Worm (Caenorhabditis elegans) whole organism, L2 larva: Measurements from ENCODE around the gene tbx-43.
A peak's percentile ranks its signal among the peaks of the same experiment; 100 is the strongest.

Experiments
- C34F6.9 ChIP-seq: fragments of 150-350 bp; optimal IDR thresholded peaks from 2 replicates; lab custom pipeline; 2014; ENCODE audit warnings: missing biosample characterization, missing genetic modification characterization
- F13H6.1 ChIP-seq: sonication (generic microtip); optimal IDR thresholded peaks from 2 replicates; lab custom pipeline; 2016; ENCODE audit warnings: missing genetic modification characterization, missing compliant biosample characterization
- R02D3.7 ChIP-seq: fragments of 150-350 bp; optimal IDR thresholded peaks from 2 replicates; lab custom pipeline; 2014; ENCODE audit warnings: missing biosample characterization, missing genetic modification characterization
- Y55F3AM.14 ChIP-seq: fragments of 200-800 bp; sonication (Bioruptor generic); optimal IDR thresholded peaks from 2 replicates; lab custom pipeline; 2018; ENCODE audit warnings: mild to moderate bottlenecking, missing genetic modification characterization, missing compliant biosample characterization
- ZK546.5 ChIP-seq: sonication (generic microtip); optimal IDR thresholded peaks from 2 replicates; lab custom pipeline; 2017; ENCODE audit warnings: missing biosample characterization, missing genetic modification characterization
- alr-1 ChIP-seq: fragments of 150-350 bp; optimal IDR thresholded peaks from 2 replicates; lab custom pipeline; 2014; ENCODE audit warnings: missing biosample characterization, missing genetic modification characterization
- aly-2 ChIP-seq: fragments of 150-350 bp; optimal IDR thresholded peaks from 2 replicates; lab custom pipeline; 2014; ENCODE audit warnings: missing biosample characterization, missing genetic modification characterization
- ama-1 ChIP-seq: fragments of 150-350 bp; optimal IDR thresholded peaks from 2 replicates; lab custom pipeline; 2018; ENCODE audit warnings: inconsistent platforms
- blmp-1 ChIP-seq: sonication (generic microtip); optimal IDR thresholded peaks from 2 replicates; lab custom pipeline; 2017; ENCODE audit warnings: missing genetic modification characterization, mild to moderate bottlenecking, missing compliant biosample characterization, antibody characterized with exemption, moderate library complexity; ENCODE audit not compliant: insufficient read depth
- ceh-16 ChIP-seq: fragments of 150-350 bp; optimal IDR thresholded peaks from 2 replicates; lab custom pipeline; 2014; ENCODE audit warnings: missing biosample characterization, missing genetic modification characterization
- ceh-82 ChIP-seq: fragments of 150-350 bp; optimal IDR thresholded peaks from 2 replicates; lab custom pipeline; 2014; ENCODE audit warnings: missing biosample characterization, missing genetic modification characterization
- crh-2 ChIP-seq: sonication (generic microtip); optimal IDR thresholded peaks from 2 replicates; lab custom pipeline; 2017; ENCODE audit warnings: missing biosample characterization, missing genetic modification characterization
- dmd-4 ChIP-seq: sonication (generic microtip); optimal IDR thresholded peaks from 2 replicates; lab custom pipeline; 2017; ENCODE audit warnings: missing biosample characterization, missing genetic modification characterization
- egl-27 ChIP-seq: sonication (generic microtip); optimal IDR thresholded peaks from 3 replicates; lab custom pipeline; 2017; ENCODE audit warnings: missing biosample characterization, missing genetic modification reagents, missing genetic modification characterization
- elt-1 ChIP-seq: fragments of 150-350 bp; optimal IDR thresholded peaks from 2 replicates; lab custom pipeline; 2014; ENCODE audit warnings: missing biosample characterization, missing genetic modification characterization
- elt-3 ChIP-seq: sonication (generic microtip); optimal IDR thresholded peaks from 2 replicates; lab custom pipeline; 2017; ENCODE audit warnings: missing biosample characterization, missing genetic modification characterization
- fos-1 ChIP-seq: fragments of 150-350 bp; optimal IDR thresholded peaks from 2 replicates; lab custom pipeline; 2014; ENCODE audit warnings: missing biosample characterization, missing genetic modification characterization
- gmeb-1 ChIP-seq: fragments of 150-350 bp; optimal IDR thresholded peaks from 2 replicates; lab custom pipeline; 2014; ENCODE audit warnings: missing biosample characterization, missing genetic modification characterization
- lin-11 ChIP-seq: fragments of 150-350 bp; sonication (generic microtip); optimal IDR thresholded peaks from 2 replicates; lab custom pipeline; 2014; ENCODE audit warnings: missing biosample characterization, missing genetic modification characterization, inconsistent platforms, mixed read lengths
- lin-13 ChIP-seq: fragments of 150-350 bp; optimal IDR thresholded peaks from 2 replicates; lab custom pipeline; 2014; ENCODE audit warnings: missing biosample characterization, missing genetic modification reagents, missing genetic modification characterization
- lin-39 ChIP-seq: fragments of 150-350 bp; optimal IDR thresholded peaks from 2 replicates; lab custom pipeline; 2014; ENCODE audit warnings: missing biosample characterization, missing genetic modification reagents, missing genetic modification characterization
- lsy-2 ChIP-seq, 2 experiments: fragments of 150-350 bp in 1 of 2; sonication (generic microtip) in 1 of 2; optimal IDR thresholded peaks; 2 replicates each; lab custom pipeline; 2014 to 2017; ENCODE audit warnings: missing biosample characterization in 2 of 2, missing genetic modification characterization in 2 of 2
- mab-5 ChIP-seq: fragments of 150-350 bp; optimal IDR thresholded peaks from 2 replicates; lab custom pipeline; 2014; ENCODE audit warnings: missing biosample characterization, missing genetic modification characterization
- mdl-1 ChIP-seq, 2 experiments: fragments of 150-350 bp in 1 of 2; sonication (generic microtip) in 1 of 2; optimal IDR thresholded peaks; 2 replicates each; lab custom pipeline; 2017; ENCODE audit warnings: missing biosample characterization in 2 of 2, missing genetic modification characterization in 2 of 2
- nhr-10 ChIP-seq: sonication (generic microtip); optimal IDR thresholded peaks from 2 replicates; lab custom pipeline; 2017; ENCODE audit warnings: missing biosample characterization, missing genetic modification characterization
- nhr-11 ChIP-seq: fragments of 150-350 bp; optimal IDR thresholded peaks from 2 replicates; lab custom pipeline; 2014; ENCODE audit warnings: missing biosample characterization, missing genetic modification characterization
- nhr-12 ChIP-seq: fragments of 150-350 bp; optimal IDR thresholded peaks from 2 replicates; lab custom pipeline; 2014; ENCODE audit warnings: missing biosample characterization, missing genetic modification characterization
- nhr-129 ChIP-seq: fragments of 150-350 bp; optimal IDR thresholded peaks from 2 replicates; lab custom pipeline; 2014; ENCODE audit warnings: missing biosample characterization, missing genetic modification characterization
- nhr-21 ChIP-seq: fragments of 150-350 bp; optimal IDR thresholded peaks from 2 replicates; lab custom pipeline; 2014; ENCODE audit warnings: missing biosample characterization, missing genetic modification characterization
- nhr-23 ChIP-seq: fragments of 150-350 bp; optimal IDR thresholded peaks from 2 replicates; lab custom pipeline; 2014; ENCODE audit warnings: missing biosample characterization, missing genetic modification reagents, missing genetic modification characterization
- nhr-237 ChIP-seq: fragments of 150-350 bp; optimal IDR thresholded peaks from 2 replicates; lab custom pipeline; 2014; ENCODE audit warnings: missing biosample characterization, missing genetic modification characterization
- nhr-25 ChIP-seq: fragments of 150-350 bp; sonication (generic microtip); optimal IDR thresholded peaks from 3 replicates; lab custom pipeline; 2014; ENCODE audit warnings: missing biosample characterization, missing genetic modification characterization
- nhr-77 ChIP-seq: fragments of 150-350 bp; optimal IDR thresholded peaks from 2 replicates; lab custom pipeline; 2014; ENCODE audit warnings: missing biosample characterization, missing genetic modification characterization
- peb-1 ChIP-seq: fragments of 150-350 bp; optimal IDR thresholded peaks from 2 replicates; lab custom pipeline; 2014; ENCODE audit warnings: missing biosample characterization, missing genetic modification characterization
- sem-4 ChIP-seq: fragments of 150-350 bp; optimal IDR thresholded peaks from 2 replicates; lab custom pipeline; 2014; ENCODE audit warnings: missing biosample characterization, missing genetic modification reagents, missing genetic modification characterization
- skn-1 ChIP-seq: sonication (generic microtip); optimal IDR thresholded peaks from 2 replicates; lab custom pipeline; 2017; ENCODE audit warnings: missing biosample characterization, missing genetic modification characterization
- sma-3 ChIP-seq: sonication (generic microtip); optimal IDR thresholded peaks from 2 replicates; lab custom pipeline; 2016; ENCODE audit warnings: missing genetic modification reagents, missing genetic modification characterization, missing compliant biosample characterization
- sma-9 ChIP-seq, 2 experiments: fragments of 150-350 bp in 1 of 2; sonication (generic microtip) in 1 of 2; optimal IDR thresholded peaks; 2 replicates each; lab custom pipeline; 2014 to 2016; ENCODE audit warnings: missing genetic modification characterization in 2 of 2, mild to moderate bottlenecking in 1 of 2, missing biosample characterization in 1 of 2, missing compliant biosample characterization in 1 of 2, missing genetic modification reagents in 1 of 2, moderate library complexity in 1 of 2
- snpc-4 ChIP-seq: fragments of 150-350 bp; optimal IDR thresholded peaks from 2 replicates; lab custom pipeline; 2014; ENCODE audit warnings: missing biosample characterization, missing genetic modification characterization
- unc-39 ChIP-seq: fragments of 150-350 bp; optimal IDR thresholded peaks from 2 replicates; lab custom pipeline; 2014; ENCODE audit warnings: missing biosample characterization, missing genetic modification characterization
- unc-55 ChIP-seq: fragments of 150-350 bp; sonication (generic microtip); optimal IDR thresholded peaks from 3 replicates; lab custom pipeline; 2014; ENCODE audit warnings: missing biosample characterization, missing genetic modification reagents, missing genetic modification characterization
- unc-62 ChIP-seq: fragments of 150-350 bp; optimal IDR thresholded peaks from 2 replicates; lab custom pipeline; 2014; ENCODE audit warnings: missing biosample characterization, missing genetic modification reagents, missing genetic modification characterization
- zag-1 ChIP-seq: fragments of 150-350 bp; optimal IDR thresholded peaks from 2 replicates; lab custom pipeline; 2014; ENCODE audit warnings: missing biosample characterization, missing genetic modification characterization
- ztf-1 ChIP-seq: fragments of 200-800 bp; sonication (Bioruptor generic); conservative IDR thresholded peaks from 2 replicates; pipeline ENCODE4 v1.3.6; 2022; ENCODE audit warnings: missing genetic modification characterization, missing compliant biosample characterization
- ztf-4 ChIP-seq: fragments of 150-350 bp; optimal IDR thresholded peaks from 2 replicates; lab custom pipeline; 2014; ENCODE audit warnings: missing biosample characterization, missing genetic modification characterization

Gene tbx-43

DNA sequence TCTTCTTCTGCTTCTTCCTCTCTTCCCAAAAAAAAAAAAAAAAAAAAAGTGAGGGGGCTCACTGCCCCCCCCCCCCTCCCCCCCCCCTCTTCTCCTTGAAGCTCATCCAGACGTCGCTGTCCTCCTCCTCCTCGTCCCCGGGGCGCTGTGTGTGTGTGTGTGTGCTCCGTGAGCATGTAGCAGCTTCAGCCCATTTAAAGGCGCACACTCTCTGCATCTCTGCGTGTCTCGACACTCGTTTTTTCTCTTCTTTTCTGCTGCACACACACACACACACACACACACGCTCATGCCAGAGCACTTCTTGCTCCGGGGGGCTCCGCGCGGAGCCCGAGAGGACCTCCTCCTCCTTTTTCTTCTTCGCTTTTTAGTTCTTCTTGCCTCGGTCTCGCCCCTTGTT, 15.9 kb upstream of the tbx-43 start:
- TF ChIP-seq skn-1 (tag; lab: Kevin White, UChicago) (no peak), unc-39 (tag; lab: Kevin White, UChicago) (no peak), lin-11 (tag; lab: Kevin White, UChicago) (peak; percentile 62), gmeb-1 (no peak), sem-4 (tag; lab: Kevin White, UChicago) (no peak), zag-1 (tag; lab: Kevin White, UChicago) (peak; percentile 83), nhr-237 (tag; lab: Kevin White, UChicago) (no peak), unc-55 (GFP tag; lab: Kevin White, UChicago) (peak; percentile 84), mdl-1 (tag; optimal IDR thresholded peaks at IDR 0.05; lab: Kevin White, UChicago) (peak in 1 of 2 experiments; percentile 51), ceh-82 (peak; percentile 17), lsy-2 (tag; optimal IDR thresholded peaks at IDR 0.05; lab: Kevin White, UChicago) (peak; percentile 39 to 74), ceh-16 (tag; lab: Kevin White, UChicago) (no peak), alr-1 (tag; lab: Kevin White, UChicago) (no peak), egl-27 (no peak), C34F6.9 (tag; lab: Kevin White, UChicago) (peak; percentile 77), lin-39 (no peak), F13H6.1 (tag; lab: Kevin White, UChicago) (peak; percentile 16), snpc-4 (tag; lab: Kevin White, UChicago) (peak; percentile 13), ztf-1 (no peak), Y55F3AM.14 (GFP tag; lab: Kevin White, UChicago) (peak; percentile 30), nhr-129 (peak; percentile 66), crh-2 (peak; percentile 22), lin-13 (GFP tag; lab: Kevin White, UChicago) (peak; percentile 24), ztf-4 (tag; lab: Kevin White, UChicago) (no peak), fos-1 (no peak), nhr-21 (no peak), nhr-77 (no peak), nhr-11 (tag; lab: Kevin White, UChicago) (no peak), nhr-10 (tag; lab: Kevin White, UChicago) (no peak), blmp-1 (no peak), nhr-12 (tag; lab: Kevin White, UChicago) (no peak), sma-9 (GFP tag; optimal IDR thresholded peaks at IDR 0.05; lab: Kevin White, UChicago) (peak; percentile 20), sma-9 (tag; optimal IDR thresholded peaks at IDR 0.05; lab: Kevin White, UChicago) (no peak), dmd-4 (tag; lab: Kevin White, UChicago) (no peak)

DNA sequence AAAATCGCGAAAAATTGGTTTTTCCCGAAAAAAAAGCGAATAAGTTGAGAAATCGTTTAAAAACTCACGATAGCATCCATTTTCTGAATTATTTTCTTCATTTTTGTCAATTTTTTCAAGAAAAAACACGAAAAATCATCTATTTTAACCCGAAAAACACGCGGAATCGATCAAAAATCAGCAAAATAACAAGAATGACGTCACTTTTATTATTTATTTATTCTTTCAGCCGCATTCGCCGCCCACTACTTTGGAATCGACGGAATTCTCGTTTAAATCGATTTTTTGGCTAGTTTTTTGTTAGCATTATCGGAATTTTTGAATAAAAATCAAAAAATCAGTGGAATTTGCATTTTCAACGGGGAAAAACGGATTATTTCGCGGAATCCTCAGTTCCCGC, 8.1 kb upstream of the tbx-43 start, which contains the start of gene Y39A3CL.4:
Gene Y39A3CL.4 (minus strand): TSS at position 101 of the 400 bp plus-strand sequence.
- TF ChIP-seq elt-3 (tag; lab: Kevin White, UChicago), result no peak
- TF ChIP-seq lin-11 (tag; lab: Kevin White, UChicago), result no peak
- no peak for TF ChIP-seq ztf-1
- no peak for TF ChIP-seq nhr-10 (tag; lab: Kevin White, UChicago)
- TF ChIP-seq nhr-25 (tag; lab: Kevin White, UChicago), result no peak
- TF ChIP-seq fos-1, result no peak
- TF ChIP-seq mab-5 (tag; lab: Kevin White, UChicago), result no peak
- TF ChIP-seq egl-27, result no peak
- TF ChIP-seq, all 48 proteins: peak for 0

DNA sequence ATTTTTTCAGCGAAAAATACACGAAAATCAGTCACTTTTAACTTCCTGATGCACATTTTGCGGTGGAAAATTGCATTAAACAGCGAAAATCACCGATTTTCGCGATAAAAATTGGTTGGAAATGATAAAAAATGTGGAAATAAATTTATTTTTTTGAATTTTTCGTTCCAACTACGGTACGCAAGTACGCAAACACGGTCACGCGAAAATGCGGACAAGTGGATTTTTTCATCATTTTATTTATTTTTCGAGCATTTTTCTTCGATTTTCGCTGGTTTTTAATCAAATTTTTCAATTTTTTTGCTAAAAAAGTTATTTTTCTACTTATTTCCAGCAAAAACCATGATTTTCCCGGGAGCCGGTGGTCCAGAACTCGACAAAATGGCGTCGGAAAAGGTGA, 7.6 kb upstream of the tbx-43 start, which contains the start of gene Y39A3CL.3:
Gene Y39A3CL.3 (plus strand): TSS at position 335 of the 400 bp plus-strand sequence.
- TF ChIP-seq unc-55 (GFP tag; lab: Kevin White, UChicago) (peak; percentile 55), Y55F3AM.14 (GFP tag; lab: Kevin White, UChicago) (no peak), nhr-23 (no peak), ztf-4 (tag; lab: Kevin White, UChicago) (no peak), nhr-12 (tag; lab: Kevin White, UChicago) (no peak), lsy-2 (tag; optimal IDR thresholded peaks at IDR 0.05; lab: Kevin White, UChicago) (peak; percentile 92 to 97), F13H6.1 (tag; lab: Kevin White, UChicago) (no peak), sma-3 (GFP tag; lab: Kevin White, UChicago) (no peak), nhr-77 (no peak), peb-1 (tag; lab: Kevin White, UChicago) (no peak), snpc-4 (tag; lab: Kevin White, UChicago) (no peak), nhr-21 (no peak), ZK546.5 (tag; lab: Kevin White, UChicago) (no peak), elt-1 (no peak), mab-5 (tag; lab: Kevin White, UChicago) (no peak), unc-39 (tag; lab: Kevin White, UChicago) (no peak), lin-11 (tag; lab: Kevin White, UChicago) (no peak), blmp-1 (no peak), lin-13 (GFP tag; lab: Kevin White, UChicago) (peak; percentile 39), nhr-129 (no peak), C34F6.9 (tag; lab: Kevin White, UChicago) (peak; percentile 44), elt-3 (tag; lab: Kevin White, UChicago) (no peak), aly-2 (no peak), zag-1 (tag; lab: Kevin White, UChicago) (no peak), dmd-4 (tag; lab: Kevin White, UChicago) (no peak), gmeb-1 (peak; percentile 46), sma-9 (GFP tag; optimal IDR thresholded peaks at IDR 0.05; lab: Kevin White, UChicago) (no peak), sma-9 (tag; optimal IDR thresholded peaks at IDR 0.05; lab: Kevin White, UChicago) (no peak), nhr-237 (tag; lab: Kevin White, UChicago) (no peak), nhr-10 (tag; lab: Kevin White, UChicago) (no peak), ama-1 (lab: Kevin White, UChicago) (no peak), unc-62 (no peak), R02D3.7 (tag; lab: Kevin White, UChicago) (no peak), ceh-82 (no peak), mdl-1 (tag; optimal IDR thresholded peaks at IDR 0.05; lab: Kevin White, UChicago) (no peak), fos-1 (no peak)
